Worm (Caenorhabditis elegans) whole organism, early embryonic: ENCODE data around the gene tag-124.

ENCODE experiments used
- B0310.2 ChIP-seq: sonication (generic microtip); optimal IDR thresholded peaks from 2 replicates; lab custom pipeline; 2016; ENCODE audit warnings: mild to moderate bottlenecking, missing genetic modification characterization, missing compliant biosample characterization
- F13C5.2 ChIP-seq: sonication (generic microtip); optimal IDR thresholded peaks from 2 replicates; lab custom pipeline; 2017; ENCODE audit warnings: mild to moderate bottlenecking, missing genetic modification characterization, inconsistent platforms, missing compliant biosample characterization
- aly-1 ChIP-seq: sonication (generic microtip); optimal IDR thresholded peaks from 2 replicates; lab custom pipeline; 2016; ENCODE audit warnings: missing genetic modification characterization, missing compliant biosample characterization
- ama-1 ChIP-seq: fragments of 150-350 bp; optimal IDR thresholded peaks from 2 replicates; lab custom pipeline; 2014
- ceh-13 ChIP-seq: fragments of 200-800 bp; sonication (Bioruptor generic); optimal IDR thresholded peaks from 2 replicates; lab custom pipeline; 2018; ENCODE audit warnings: mild to moderate bottlenecking, missing genetic modification characterization, missing compliant biosample characterization
- ceh-36 ChIP-seq: sonication (generic microtip); optimal IDR thresholded peaks from 2 replicates; lab custom pipeline; 2016; ENCODE audit warnings: missing genetic modification characterization, inconsistent platforms, missing compliant biosample characterization
- ets-7 ChIP-seq: sonication (generic microtip); optimal IDR thresholded peaks from 2 replicates; lab custom pipeline; 2016; ENCODE audit warnings: missing genotype, missing genetic modification characterization, missing compliant biosample characterization
- flt-1 ChIP-seq: fragments of 200-800 bp; sonication (Bioruptor generic); IDR thresholded peaks from 2 replicates; pipeline ENCODE4 v1.3.6; 2022; ENCODE audit warnings: missing genetic modification characterization, missing compliant biosample characterization
- hmbx-1 ChIP-seq: sonication (generic microtip); optimal IDR thresholded peaks from 2 replicates; lab custom pipeline; 2016; ENCODE audit warnings: mild to moderate bottlenecking, missing genetic modification characterization, missing compliant biosample characterization
- hmg-4 ChIP-seq: fragments of 200-800 bp; sonication (Bioruptor generic); optimal IDR thresholded peaks from 2 replicates; lab custom pipeline; 2018; ENCODE audit warnings: mild to moderate bottlenecking, missing genetic modification characterization, missing compliant biosample characterization
- hnd-1 ChIP-seq: sonication (generic microtip); optimal IDR thresholded peaks from 2 replicates; lab custom pipeline; 2016; ENCODE audit warnings: missing genetic modification characterization, missing compliant biosample characterization
- pes-1 ChIP-seq: fragments of 200-800 bp; sonication (Bioruptor generic); IDR thresholded peaks from 2 replicates; pipeline ENCODE4 v1.3.6; 2022; ENCODE audit warnings: missing genetic modification reagents, missing genetic modification characterization, missing compliant biosample characterization
- scrt-1 ChIP-seq: fragments of 200-800 bp; sonication (Bioruptor generic); IDR thresholded peaks from 2 replicates; pipeline ENCODE4 v1.3.6; 2022; ENCODE audit warnings: missing genetic modification characterization, missing compliant biosample characterization
- sea-1 ChIP-seq: fragments of 200-800 bp; sonication (Bioruptor generic); conservative IDR thresholded peaks from 2 replicates; pipeline ENCODE4 v1.3.6; 2022; ENCODE audit warnings: missing genetic modification characterization, missing compliant biosample characterization
- tbx-11 ChIP-seq: fragments of 200-800 bp; sonication (Bioruptor generic); IDR thresholded peaks from 2 replicates; pipeline ENCODE4 v1.3.6; 2022; ENCODE audit warnings: missing genetic modification characterization, missing compliant biosample characterization
- tbx-37 ChIP-seq: fragments of 200-800 bp; sonication (Bioruptor generic); conservative IDR thresholded peaks from 2 replicates; pipeline ENCODE4 v1.3.6; 2022; ENCODE audit warnings: missing genetic modification reagents, missing genetic modification characterization, missing compliant biosample characterization
- tra-4 ChIP-seq: sonication (generic microtip); optimal IDR thresholded peaks from 2 replicates; lab custom pipeline; 2017; ENCODE audit warnings: missing genetic modification characterization, missing compliant biosample characterization

tag-124 gene

ce11 chrII:9574406-9574805 lies 16.7 kb upstream of the tag-124 start:
- TF ChIP-seq F13C5.2 (tag; lab: Kevin White, UChicago) (peak; percentile 20), ama-1 (no peak), hmg-4 (peak; percentile 39)

ce11 chrII:9575670-9576069 lies 15.4 kb upstream of the tag-124 start, which contains the start of gene exc-7:
exc-7 (plus strand) TSS chrII:9575970.
- TF ChIP-seq sea-1 (GFP tag; lab: Robert Waterston, UW) = no peak
- no peak for TF ChIP-seq aly-1 (tag; lab: Kevin White, UChicago)
- no peak for TF ChIP-seq B0310.2
- no peak for TF ChIP-seq flt-1 (GFP tag; lab: Robert Waterston, UW)
- no peak for TF ChIP-seq ceh-36 (tag; lab: Kevin White, UChicago)
- no peak for TF ChIP-seq ama-1
- TF ChIP-seq pes-1 (GFP tag; lab: Robert Waterston, UW) = no peak
- no peak for TF ChIP-seq tra-4 (tag; lab: Kevin White, UChicago)
- TF ChIP-seq tbx-11 (GFP tag; lab: Robert Waterston, UW) = no peak
- TF ChIP-seq ets-7 (tag; lab: Kevin White, UChicago) = no peak
- TF ChIP-seq hmg-4 = no peak
- TF ChIP-seq scrt-1 (GFP tag; lab: Robert Waterston, UW) = no peak
- no peak for TF ChIP-seq hnd-1
- no peak for TF ChIP-seq F13C5.2 (tag; lab: Kevin White, UChicago)
- TF ChIP-seq tbx-37 (GFP tag; lab: Robert Waterston, UW) = no peak
- TF ChIP-seq hmbx-1 (tag; lab: Kevin White, UChicago) = no peak
- no peak for TF ChIP-seq ceh-13

ce11 chrII:9576707-9577106 lies 14.4 kb upstream of the tag-124 start:
- TF ChIP-seq flt-1 (GFP tag; lab: Robert Waterston, UW) (no peak), ceh-13 (no peak), tra-4 (tag; lab: Kevin White, UChicago) (no peak), hnd-1 (no peak), ets-7 (tag; lab: Kevin White, UChicago) (no peak), pes-1 (GFP tag; lab: Robert Waterston, UW) (no peak), sea-1 (GFP tag; lab: Robert Waterston, UW) (no peak), hmbx-1 (tag; lab: Kevin White, UChicago) (no peak), F13C5.2 (tag; lab: Kevin White, UChicago) (no peak), scrt-1 (GFP tag; lab: Robert Waterston, UW) (no peak), B0310.2 (no peak), ceh-36 (tag; lab: Kevin White, UChicago) (no peak), hmg-4 (no peak), ama-1 (no peak)

- no peak for TF ChIP-seq hmbx-1 (tag; lab: Kevin White, UChicago)
- no peak for TF ChIP-seq hnd-1
- TF ChIP-seq tbx-11 (GFP tag; lab: Robert Waterston, UW) = no peak
- no peak for TF ChIP-seq sea-1 (GFP tag; lab: Robert Waterston, UW)
- TF ChIP-seq flt-1 (GFP tag; lab: Robert Waterston, UW) = no peak
Measured at ce11 chrII:9577630-9578029, 13.5 kb upstream of the tag-124 start.

- TF ChIP-seq scrt-1 (GFP tag; lab: Robert Waterston, UW) (no peak), tbx-37 (GFP tag; lab: Robert Waterston, UW) (no peak), hmg-4 (no peak), ceh-36 (tag; lab: Kevin White, UChicago) (no peak), hnd-1 (no peak)
Measured at ce11 chrII:9583461-9583860, 7.6 kb upstream of the tag-124 start, which contains the start of gene wee-1.1. wee-1.1 (minus strand) TSS chrII:9583561.

ce11 chrII:9586734-9587209 lies 4.3 kb upstream of the tag-124 start, which contains the start of gene ugt-58:
ugt-58 (minus strand) TSS chrII:9586784.
- no peak for TF ChIP-seq pes-1 (GFP tag; lab: Robert Waterston, UW)
- no peak for TF ChIP-seq hmbx-1 (tag; lab: Kevin White, UChicago)
- no peak for TF ChIP-seq sea-1 (GFP tag; lab: Robert Waterston, UW)
- no peak for TF ChIP-seq hnd-1
- TF ChIP-seq tbx-37 (GFP tag; lab: Robert Waterston, UW) = no peak
- TF ChIP-seq scrt-1 (GFP tag; lab: Robert Waterston, UW) = no peak
- TF ChIP-seq ceh-36 (tag; lab: Kevin White, UChicago) = no peak
- no peak for TF ChIP-seq tbx-11 (GFP tag; lab: Robert Waterston, UW)
- TF ChIP-seq tra-4 (tag; lab: Kevin White, UChicago) = no peak

- TF ChIP-seq tra-4 (tag; lab: Kevin White, UChicago) = no peak
- TF ChIP-seq hmbx-1 (tag; lab: Kevin White, UChicago) = no peak
- TF ChIP-seq ets-7 (tag; lab: Kevin White, UChicago) = no peak
- no peak for TF ChIP-seq hmg-4
Measured at ce11 chrII:9589667-9590066, 1.4 kb upstream of the tag-124 start, which contains the start of gene eral-1. eral-1 (minus strand) TSS chrII:9589767.

ce11 chrII:9592737-9593136 lies 1.6 kb downstream of the tag-124 start, which contains the start of gene parp-2:
parp-2 (plus strand) TSS chrII:9593037.
- TF ChIP-seq tbx-11 (GFP tag; lab: Robert Waterston, UW) (no peak), B0310.2 (no peak), hmg-4 (no peak), sea-1 (GFP tag; lab: Robert Waterston, UW) (no peak), flt-1 (GFP tag; lab: Robert Waterston, UW) (no peak), ets-7 (tag; lab: Kevin White, UChicago) (no peak)
